Worm (Caenorhabditis elegans) whole organism, late embryonic: ENCODE data around the gene T27E4.1.

ENCODE experiments used
- F13H6.1 ChIP-seq: sonication (generic microtip); optimal IDR thresholded peaks from 2 replicates; lab custom pipeline; 2016; ENCODE audit warnings: missing genetic modification characterization, missing compliant biosample characterization
- ama-1 ChIP-seq: fragments of 150-350 bp; optimal IDR thresholded peaks from 2 replicates; lab custom pipeline; 2014
- ceh-9 ChIP-seq: sonication (generic microtip); optimal IDR thresholded peaks from 2 replicates; lab custom pipeline; 2016; ENCODE audit warnings: mild to moderate bottlenecking, missing genetic modification characterization, inconsistent platforms, missing compliant biosample characterization
- dve-1 ChIP-seq: sonication (generic microtip); optimal IDR thresholded peaks from 2 replicates; lab custom pipeline; 2017; ENCODE audit warnings: antibody characterized with exemption, mild to moderate bottlenecking, missing genetic modification characterization, missing compliant biosample characterization
- elt-2 ChIP-seq: sonication (generic microtip); optimal IDR thresholded peaks from 2 replicates; lab custom pipeline; 2016; ENCODE audit warnings: missing genetic modification reagents, missing genetic modification characterization, missing compliant biosample characterization
- elt-4 ChIP-seq: sonication (generic microtip); optimal IDR thresholded peaks from 2 replicates; lab custom pipeline; 2016; ENCODE audit warnings: missing genetic modification characterization, missing compliant biosample characterization
- ets-4 ChIP-seq: sonication (generic microtip); optimal IDR thresholded peaks from 2 replicates; lab custom pipeline; 2016; ENCODE audit warnings: missing genetic modification characterization, missing compliant biosample characterization
- fkh-10 ChIP-seq: fragments of 150-350 bp; optimal IDR thresholded peaks from 2 replicates; lab custom pipeline; 2014; ENCODE audit warnings: missing biosample characterization, missing genetic modification reagents, missing genetic modification characterization
- hlh-15 ChIP-seq: sonication (generic microtip); optimal IDR thresholded peaks from 2 replicates; lab custom pipeline; 2016; ENCODE audit warnings: missing genetic modification characterization, missing compliant biosample characterization
- lin-11 ChIP-seq: fragments of 200-800 bp; sonication (Bioruptor generic); optimal IDR thresholded peaks from 2 replicates; lab custom pipeline; 2018; ENCODE audit warnings: mild to moderate bottlenecking, missing genetic modification characterization, missing compliant biosample characterization
- nhr-232 ChIP-seq: sonication (generic microtip); optimal IDR thresholded peaks from 2 replicates; lab custom pipeline; 2016; ENCODE audit warnings: missing genetic modification characterization, missing compliant biosample characterization
- pha-4 ChIP-seq: fragments of 150-350 bp; optimal IDR thresholded peaks from 2 replicates; lab custom pipeline; 2018; ENCODE audit warnings: missing biosample characterization, missing genetic modification reagents, missing genetic modification characterization
- ttx-3 ChIP-seq: sonication (generic microtip); optimal IDR thresholded peaks from 2 replicates; lab custom pipeline; 2016; ENCODE audit warnings: missing genetic modification reagents, missing genetic modification characterization, missing compliant biosample characterization
- unc-86 ChIP-seq: sonication (generic microtip); optimal IDR thresholded peaks from 2 replicates; lab custom pipeline; 2016; ENCODE audit warnings: missing genetic modification characterization, missing compliant biosample characterization

DNA sequence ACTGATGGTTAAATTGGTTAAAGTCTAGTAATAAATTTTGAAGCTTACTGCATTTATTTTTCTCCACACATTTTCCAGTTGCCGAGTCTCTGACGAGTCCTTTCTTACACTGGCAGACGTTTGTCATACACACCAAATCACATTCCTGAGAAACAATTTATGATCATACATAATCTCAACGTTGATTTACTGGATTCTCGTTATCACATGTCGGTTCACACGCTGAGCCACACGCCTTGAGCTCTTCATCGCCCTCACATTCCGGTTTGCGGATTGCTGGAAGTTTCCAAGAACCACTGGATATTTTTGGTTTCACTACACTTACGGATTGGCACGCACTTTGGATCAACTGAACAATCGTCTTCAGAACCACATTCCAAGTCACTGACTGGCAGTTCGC is 36.5 kb upstream of the T27E4.1 start:
- TF ChIP-seq ets-4 (tag; lab: Kevin White, UChicago): no peak
- TF ChIP-seq nhr-232 (tag; lab: Kevin White, UChicago): no peak
- no peak for TF ChIP-seq elt-2
- TF ChIP-seq elt-4 (tag; lab: Kevin White, UChicago): no peak
- TF ChIP-seq ama-1 (lab: Kevin White, UChicago): no peak
- TF ChIP-seq fkh-10 (GFP tag; lab: Kevin White, UChicago): no peak
- TF ChIP-seq lin-11 (tag; lab: Kevin White, UChicago): no peak
- no peak for TF ChIP-seq pha-4 (tag; lab: Kevin White, UChicago)
- TF ChIP-seq ttx-3: no peak
- no peak for TF ChIP-seq F13H6.1 (tag; lab: Kevin White, UChicago)
- TF ChIP-seq ceh-9 (tag; lab: Kevin White, UChicago): no peak
- TF ChIP-seq dve-1 (tag; lab: Kevin White, UChicago): no peak
- no peak for TF ChIP-seq hlh-15 (tag; lab: Kevin White, UChicago)
- no peak for TF ChIP-seq unc-86 (tag; lab: Kevin White, UChicago)
